Fruit fly (Drosophila melanogaster) whole organism, embryonic: ENCODE data around the gene CG13144.

Experiments
- Bdp1 ChIP-seq: fragments of 200-800 bp; sonication (Bioruptor generic); optimal IDR thresholded peaks from 3 replicates; lab custom pipeline; 2016; ENCODE audit warnings: missing biosample characterization, missing genetic modification characterization
- CG10321 ChIP-seq: fragments of 200-800 bp; sonication (Bioruptor generic); IDR thresholded peaks from 2 replicates; pipeline ENCODE4 v1.3.6; 2022; ENCODE audit warnings: missing biosample characterization, missing genetic modification characterization
- CG10565 ChIP-seq: fragments of 200-800 bp; sonication (Bioruptor generic); optimal IDR thresholded peaks from 3 replicates; lab custom pipeline; 2016; ENCODE audit warnings: missing biosample characterization, mild to moderate bottlenecking, missing genetic modification characterization
- CG10979 ChIP-seq: fragments of 200-800 bp; sonication (Bioruptor generic); optimal IDR thresholded peaks from 2 replicates; lab custom pipeline; 2018; ENCODE audit warnings: missing biosample characterization, mild to moderate bottlenecking, missing genetic modification characterization, moderate library complexity
- CG11504 ChIP-seq: fragments of 200-800 bp; sonication (Bioruptor generic); optimal IDR thresholded peaks from 3 replicates; lab custom pipeline; 2019; ENCODE audit warnings: missing biosample characterization, mild to moderate bottlenecking, missing genetic modification characterization, moderate library complexity
- CG12299 ChIP-seq: fragments of 200-800 bp; sonication (Bioruptor generic); optimal IDR thresholded peaks from 2 replicates; lab custom pipeline; 2018; ENCODE audit warnings: missing biosample characterization, mild to moderate bottlenecking, missing genetic modification characterization
- CG14710 ChIP-seq: fragments of 200-800 bp; sonication (Bioruptor generic); optimal IDR thresholded peaks from 3 replicates; lab custom pipeline; 2019; ENCODE audit warnings: missing biosample characterization, mild to moderate bottlenecking, missing genetic modification characterization, moderate library complexity
- CG15011 ChIP-seq: fragments of 200-800 bp; sonication (Bioruptor generic); optimal IDR thresholded peaks from 3 replicates; lab custom pipeline; 2018; ENCODE audit warnings: missing biosample characterization, mild to moderate bottlenecking, missing genetic modification characterization
- CG15073 ChIP-seq: fragments of 200-800 bp; sonication (Bioruptor generic); optimal IDR thresholded peaks from 2 replicates; lab custom pipeline; 2016; ENCODE audit warnings: missing biosample characterization, missing genetic modification characterization
- CG1603 ChIP-seq: fragments of 200-800 bp; sonication (Bioruptor generic); optimal IDR thresholded peaks from 2 replicates; lab custom pipeline; 2019; ENCODE audit warnings: missing biosample characterization, mild to moderate bottlenecking, missing genetic modification characterization, moderate library complexity
- CG30403 ChIP-seq: fragments of 200-800 bp; sonication (Bioruptor generic); optimal IDR thresholded peaks from 3 replicates; lab custom pipeline; 2016; ENCODE audit warnings: missing biosample characterization, missing genetic modification characterization
- CG42726 ChIP-seq: fragments of 200-800 bp; sonication (Bioruptor generic); IDR thresholded peaks from 2 replicates; pipeline ENCODE4 v1.3.6; 2022; ENCODE audit warnings: missing biosample characterization, missing genetic modification characterization; ENCODE audit not compliant: partially characterized antibody
- CG4282 ChIP-seq: fragments of 200-800 bp; sonication (Bioruptor generic); optimal IDR thresholded peaks from 2 replicates; lab custom pipeline; 2016; ENCODE audit warnings: missing biosample characterization, missing genetic modification characterization
- CG43689 ChIP-seq: fragments of 200-800 bp; sonication (Bioruptor generic); IDR thresholded peaks from 2 replicates; pipeline ENCODE4 v1.3.6; 2022; ENCODE audit warnings: missing biosample characterization, missing genetic modification characterization
- CG4617 ChIP-seq: fragments of 200-800 bp; sonication (Bioruptor generic); optimal IDR thresholded peaks from 3 replicates; lab custom pipeline; 2016; ENCODE audit warnings: missing biosample characterization, missing genetic modification characterization, borderline replicate concordance
- CG7357 ChIP-seq: fragments of 200-800 bp; sonication (Bioruptor generic); IDR thresholded peaks from 3 replicates; pipeline ENCODE4 v1.3.6; 2022; ENCODE audit warnings: missing biosample characterization, missing genetic modification characterization
- CG7839 ChIP-seq: fragments of 200-800 bp; sonication (Bioruptor generic); optimal IDR thresholded peaks from 3 replicates; lab custom pipeline; 2018; ENCODE audit warnings: missing biosample characterization, mild to moderate bottlenecking, missing genetic modification characterization, moderate library complexity
- CG7963 ChIP-seq: fragments of 200-800 bp; sonication (Bioruptor generic); IDR thresholded peaks from 3 replicates; pipeline ENCODE4 v1.3.6; 2022; ENCODE audit warnings: missing biosample characterization, missing genetic modification characterization; ENCODE audit not compliant: partially characterized antibody
- CG8359 ChIP-seq: fragments of 200-800 bp; sonication (Bioruptor generic); optimal IDR thresholded peaks from 2 replicates; lab custom pipeline; 2017; ENCODE audit warnings: missing biosample characterization, mild to moderate bottlenecking, missing genetic modification characterization, borderline replicate concordance
- CG9609 ChIP-seq: fragments of 200-800 bp; sonication (Bioruptor generic); optimal IDR thresholded peaks from 3 replicates; lab custom pipeline; 2016; ENCODE audit warnings: missing biosample characterization, missing genetic modification characterization
- Dll ChIP-seq: fragments of 200-800 bp; sonication (Bioruptor generic); IDR thresholded peaks from 4 replicates; pipeline ENCODE4 v1.3.6; 2022; ENCODE audit warnings: missing biosample characterization, missing genetic modification characterization; ENCODE audit not compliant: partially characterized antibody
- Doc3 ChIP-seq: fragments of 200-800 bp; sonication (Bioruptor generic); IDR thresholded peaks from 3 replicates; pipeline ENCODE4 v1.3.6; 2022; ENCODE audit warnings: missing biosample characterization, missing genetic modification characterization; ENCODE audit not compliant: partially characterized antibody
- Dp ChIP-seq: fragments of 200-800 bp; sonication (Bioruptor generic); optimal IDR thresholded peaks from 2 replicates; lab custom pipeline; 2018; ENCODE audit warnings: missing biosample characterization, mild to moderate bottlenecking, missing genetic modification characterization, moderate library complexity
- Dref ChIP-seq: fragments of 200-800 bp; sonication (Bioruptor generic); IDR thresholded peaks from 2 replicates; pipeline ENCODE4 v1.3.6; 2022; ENCODE audit warnings: missing biosample characterization, missing genetic modification characterization
- MBD-R2 ChIP-seq: fragments of 200-800 bp; sonication (Bioruptor generic); IDR thresholded peaks from 2 replicates; pipeline ENCODE4 v1.3.6; 2022; ENCODE audit warnings: missing biosample characterization, missing genetic modification characterization
- Med ChIP-seq: fragments of 200-800 bp; sonication (Bioruptor generic); peaks from one replicate; lab custom pipeline; 2016; ENCODE audit warnings: missing biosample characterization, missing genetic modification characterization, mild to moderate bottlenecking, inconsistent platforms, moderate library complexity
- Opbp ChIP-seq: fragments of 200-800 bp; sonication (Bioruptor generic); IDR thresholded peaks from 3 replicates; pipeline ENCODE4 v1.3.6; 2022; ENCODE audit warnings: missing biosample characterization, missing genetic modification characterization; ENCODE audit not compliant: partially characterized antibody
- Sin3A ChIP-seq: fragments of >200 bp; optimal IDR thresholded peaks from 2 replicates; lab custom pipeline; 2018
- Sry-δ ChIP-seq: fragments of 200-800 bp; sonication (Bioruptor generic); optimal IDR thresholded peaks from 2 replicates; lab custom pipeline; 2016; ENCODE audit warnings: missing biosample characterization, missing genetic modification characterization
- al ChIP-seq: fragments of 200-800 bp; sonication (Bioruptor generic); IDR thresholded peaks from 2 replicates; pipeline ENCODE4 v1.3.6; 2022; ENCODE audit warnings: missing biosample characterization, missing genetic modification characterization
- amos ChIP-seq: fragments of 200-800 bp; sonication (Bioruptor generic); IDR thresholded peaks from 2 replicates; pipeline ENCODE4 v1.3.6; 2022; ENCODE audit warnings: missing biosample characterization, missing genetic modification characterization; ENCODE audit not compliant: partially characterized antibody
- ato ChIP-seq: fragments of 200-800 bp; sonication (Bioruptor generic); IDR thresholded peaks from 2 replicates; pipeline ENCODE4 v1.3.6; 2022; ENCODE audit warnings: missing biosample characterization, missing genetic modification characterization; ENCODE audit not compliant: partially characterized antibody
- cad ChIP-seq: fragments of >200 bp; optimal IDR thresholded peaks from 2 replicates; lab custom pipeline; 2017; ENCODE audit warnings: missing biosample characterization, missing genetic modification characterization
- ewg ChIP-seq: fragments of 200-800 bp; sonication (Bioruptor generic); optimal IDR thresholded peaks from 3 replicates; lab custom pipeline; 2017; ENCODE audit warnings: mild to moderate bottlenecking, missing biosample characterization, missing genetic modification reagents, missing genetic modification characterization
- exex ChIP-seq: fragments of 200-800 bp; sonication (Bioruptor generic); optimal IDR thresholded peaks from 4 replicates; lab custom pipeline; 2018; ENCODE audit warnings: missing biosample characterization, mild to moderate bottlenecking, missing genetic modification characterization, moderate library complexity
- grau ChIP-seq: fragments of 200-800 bp; optimal IDR thresholded peaks from 3 replicates; lab custom pipeline; 2019; ENCODE audit warnings: missing biosample characterization, mild to moderate bottlenecking, missing genetic modification characterization, moderate library complexity
- hb ChIP-seq: fragments of 200-800 bp; sonication (Bioruptor generic); IDR thresholded peaks from 3 replicates; pipeline ENCODE4 v1.3.6; 2022; ENCODE audit warnings: missing biosample characterization, missing genetic modification characterization; ENCODE audit not compliant: partially characterized antibody
- kah ChIP-seq: fragments of 200-800 bp; sonication (Bioruptor generic); optimal IDR thresholded peaks from 2 replicates; lab custom pipeline; 2018; ENCODE audit warnings: missing biosample characterization, mild to moderate bottlenecking, missing genetic modification characterization
- luna ChIP-seq: fragments of 200-800 bp; sonication (Bioruptor generic); optimal IDR thresholded peaks from 2 replicates; lab custom pipeline; 2016; ENCODE audit warnings: missing biosample characterization, missing genetic modification characterization
- p53 ChIP-seq: fragments of 200-800 bp; sonication (Bioruptor generic); optimal IDR thresholded peaks from 2 replicates; lab custom pipeline; 2016; ENCODE audit warnings: missing biosample characterization, missing genetic modification characterization
- pzg ChIP-seq: fragments of 200-800 bp; sonication (Bioruptor generic); optimal IDR thresholded peaks from 3 replicates; lab custom pipeline; 2018; ENCODE audit warnings: missing biosample characterization, mild to moderate bottlenecking, missing genetic modification characterization, moderate library complexity
- sens-2 ChIP-seq: fragments of 200-800 bp; sonication (Bioruptor generic); IDR thresholded peaks from 2 replicates; pipeline ENCODE4 v1.3.6; 2022; ENCODE audit warnings: missing biosample characterization, missing genetic modification characterization
- sna ChIP-seq: fragments of 200-800 bp; sonication (Bioruptor generic); IDR thresholded peaks from 2 replicates; pipeline ENCODE4 v1.3.6; 2022; ENCODE audit warnings: missing biosample characterization, missing genetic modification characterization; ENCODE audit not compliant: partially characterized antibody
- sqz ChIP-seq: fragments of 200-800 bp; sonication (Bioruptor generic); optimal IDR thresholded peaks from 3 replicates; lab custom pipeline; 2018; ENCODE audit warnings: missing biosample characterization, mild to moderate bottlenecking, missing genetic modification characterization
- tna ChIP-seq: fragments of 200-800 bp; sonication (Bioruptor generic); IDR thresholded peaks from 2 replicates; pipeline ENCODE4 v1.3.6; 2022; ENCODE audit warnings: missing biosample characterization, missing genetic modification characterization; ENCODE audit not compliant: partially characterized antibody
- unc-4 ChIP-seq: fragments of 200-800 bp; sonication (Bioruptor generic); IDR thresholded peaks from 2 replicates; pipeline ENCODE4 v1.3.6; 2022; ENCODE audit warnings: missing biosample characterization, missing genetic modification characterization; ENCODE audit not compliant: partially characterized antibody
- usp ChIP-seq: fragments of >200 bp; optimal IDR thresholded peaks from 2 replicates; lab custom pipeline; 2017; ENCODE audit warnings: missing biosample characterization, missing genetic modification characterization
- wek ChIP-seq: fragments of 200-800 bp; sonication (Bioruptor generic); optimal IDR thresholded peaks from 3 replicates; lab custom pipeline; 2018; ENCODE audit warnings: missing biosample characterization, mild to moderate bottlenecking, missing genetic modification characterization, moderate library complexity
- zen2 ChIP-seq: fragments of 200-800 bp; sonication (Bioruptor generic); IDR thresholded peaks from 3 replicates; pipeline ENCODE4 v1.3.6; 2022; ENCODE audit warnings: missing biosample characterization, missing genetic modification characterization; ENCODE audit not compliant: partially characterized antibody

CG13144 gene

DNA sequence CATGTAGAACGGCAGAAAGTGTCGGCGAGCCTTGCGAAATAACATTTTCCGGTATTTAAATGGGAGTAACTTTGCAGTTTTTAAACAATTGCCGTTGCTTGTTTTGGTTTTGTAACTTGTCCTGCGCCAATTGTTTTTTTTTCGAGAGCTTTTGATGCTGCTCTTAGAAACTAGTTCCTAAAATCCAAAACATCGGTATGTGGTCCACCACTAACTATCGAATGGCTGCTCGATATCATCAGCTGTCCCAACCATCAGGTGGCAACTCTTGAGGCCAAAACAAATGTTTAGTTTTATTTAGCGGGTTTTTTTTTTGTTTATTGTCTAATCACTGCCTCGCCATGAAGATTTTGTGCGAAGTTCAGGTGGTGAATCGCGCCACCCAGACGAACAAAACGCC, 25.8 kb upstream of the CG13144 start, which contains the start of the genes Fatp1 and Lrr47 (continued):
- TF ChIP-seq ewg (GFP tag; lab: Kevin White, UChicago) (peak; percentile 54), tna (GFP tag; lab: Robert Waterston, UW) (peak; percentile 79), MBD-R2 (GFP tag; lab: Robert Waterston, UW) (peak; percentile 89), CG8359 (no peak), CG10565 (GFP tag; lab: Kevin White, UChicago) (no peak), CG4282 (no peak), CG10979 (tag; lab: Kevin White, UChicago) (no peak), exex (tag; lab: Kevin White, UChicago) (no peak), Dref (GFP tag; lab: Robert Waterston, UW) (peak; percentile 56), zen2 (GFP tag; lab: Robert Waterston, UW) (peak; percentile 68; the same call in 2 of the 3 replicates), kah (GFP tag; lab: Kevin White, UChicago) (no peak), CG12299 (tag; lab: Kevin White, UChicago) (no peak), CG43689 (GFP tag; lab: Robert Waterston, UW) (no peak), CG4617 (GFP tag; lab: Kevin White, UChicago) (peak; percentile 35), Dll (peak; percentile 86), CG7839 (tag; lab: Kevin White, UChicago) (no peak), hb (GFP tag; lab: Robert Waterston, UW) (peak; percentile 83), cad (GFP tag; lab: Kevin White, UChicago) (no peak), Sin3A (lab: Kevin White, UChicago) (peak; percentile 78), CG15011 (GFP tag; lab: Kevin White, UChicago) (no peak), grau (tag; lab: Kevin White, UChicago) (no peak), CG10321 (GFP tag; lab: Robert Waterston, UW) (no peak), p53 (GFP tag; lab: Kevin White, UChicago) (no peak), sens-2 (no peak), unc-4 (GFP tag; lab: Robert Waterston, UW) (peak; percentile 90), CG9609 (GFP tag; lab: Kevin White, UChicago) (no peak), al (GFP tag; lab: Robert Waterston, UW) (no peak), CG14710 (tag; lab: Kevin White, UChicago) (peak; percentile 25), pzg (GFP tag; lab: Kevin White, UChicago) (peak; percentile 75), Doc3 (peak; percentile 76), CG30403 (GFP tag; lab: Kevin White, UChicago) (peak; percentile 7), Sry-δ (GFP tag; lab: Kevin White, UChicago) (peak; percentile 93), sna (GFP tag; lab: Robert Waterston, UW) (peak; percentile 80), CG1603 (tag; lab: Kevin White, UChicago) (peak; percentile 4), CG11504 (tag; lab: Kevin White, UChicago) (peak; percentile 28), Bdp1 (GFP tag; lab: Kevin White, UChicago) (no peak), CG7357 (GFP tag; lab: Robert Waterston, UW) (no peak), ato (GFP tag; lab: Robert Waterston, UW) (peak; percentile 80), Opbp (peak; percentile 90), sqz (peak; percentile 76), Dp (peak; percentile 36), luna (GFP tag; lab: Kevin White, UChicago) (no peak), CG42726 (peak; percentile 81), CG7963 (GFP tag; lab: Robert Waterston, UW) (peak; percentile 81), wek (GFP tag; lab: Kevin White, UChicago) (no peak), usp (GFP tag; lab: Kevin White, UChicago) (no peak), Med (GFP tag; lab: Kevin White, UChicago) (peak; percentile 59), amos (GFP tag; lab: Robert Waterston, UW) (peak; percentile 94), CG15073 (GFP tag; lab: Kevin White, UChicago) (no peak)
